Fruit fly (Drosophila melanogaster) whole organism, prepupa: Measurements from ENCODE around the gene CG10959.

Source experiments
- Blimp-1 ChIP-seq: fragments of 200-800 bp; sonication (Bioruptor generic); optimal IDR thresholded peaks from 3 replicates; lab custom pipeline; 2017; ENCODE audit warnings: missing biosample characterization, missing genetic modification characterization, mild to moderate bottlenecking, moderate library complexity, missing genetic modification reagents
- CG10669 ChIP-seq: fragments of 200-800 bp; sonication (Bioruptor generic); optimal IDR thresholded peaks from 3 replicates; lab custom pipeline; 2018; ENCODE audit warnings: missing biosample characterization, mild to moderate bottlenecking, missing genetic modification characterization, moderate library complexity
- CG11294 ChIP-seq: fragments of 200-800 bp; sonication (Bioruptor generic); IDR thresholded peaks from 2 replicates; pipeline ENCODE4 v1.3.6; 2022; ENCODE audit warnings: missing biosample characterization, missing genetic modification characterization
- CG11762 ChIP-seq: fragments of 200-800 bp; sonication (Bioruptor generic); optimal IDR thresholded peaks from 3 replicates; lab custom pipeline; 2016; ENCODE audit warnings: missing biosample characterization, missing genetic modification characterization; ENCODE audit not compliant: insufficient read depth
- CG11902 ChIP-seq: fragments of 200-800 bp; sonication (Bioruptor generic); optimal IDR thresholded peaks from 3 replicates; lab custom pipeline; 2016; ENCODE audit warnings: missing biosample characterization, missing genetic modification characterization
- CG15336 ChIP-seq: fragments of 200-800 bp; sonication (Bioruptor generic); IDR thresholded peaks from 2 replicates; pipeline ENCODE4 v1.3.6; 2022; ENCODE audit warnings: missing biosample characterization, missing genetic modification characterization
- CG1621 ChIP-seq: fragments of 200-800 bp; sonication (Bioruptor generic); optimal IDR thresholded peaks from 3 replicates; lab custom pipeline; 2018; ENCODE audit warnings: missing biosample characterization, mild to moderate bottlenecking, missing genetic modification characterization
- CG16779 ChIP-seq: fragments of 200-800 bp; sonication (Bioruptor generic); optimal IDR thresholded peaks from 3 replicates; lab custom pipeline; 2017; ENCODE audit warnings: missing biosample characterization, mild to moderate bottlenecking, missing genetic modification characterization
- CG3032 ChIP-seq: fragments of 200-800 bp; optimal IDR thresholded peaks from 2 replicates; lab custom pipeline; 2019; ENCODE audit warnings: missing biosample characterization, mild to moderate bottlenecking, missing genetic modification characterization, moderate library complexity
- CG31627 ChIP-seq: fragments of 200-800 bp; sonication (Bioruptor generic); optimal IDR thresholded peaks from 3 replicates; lab custom pipeline; 2016; ENCODE audit warnings: missing biosample characterization, missing genetic modification characterization
- CG3919 ChIP-seq: fragments of 200-800 bp; sonication (Bioruptor generic); optimal IDR thresholded peaks from 3 replicates; lab custom pipeline; 2016; ENCODE audit warnings: missing biosample characterization, missing genetic modification characterization
- CG4318 ChIP-seq: fragments of 200-800 bp; sonication (Bioruptor generic); optimal IDR thresholded peaks from 3 replicates; lab custom pipeline; 2017; ENCODE audit warnings: missing biosample characterization, mild to moderate bottlenecking, missing genetic modification characterization
- CG6163 ChIP-seq: fragments of 200-800 bp; sonication (Bioruptor generic); IDR thresholded peaks from 3 replicates; pipeline ENCODE4 v1.3.6; 2022; ENCODE audit warnings: missing biosample characterization, missing genetic modification characterization
- CG6276 ChIP-seq: fragments of 200-800 bp; sonication (Bioruptor generic); optimal IDR thresholded peaks from 2 replicates; lab custom pipeline; 2017; ENCODE audit warnings: missing biosample characterization, mild to moderate bottlenecking, missing genetic modification characterization
- CG6792 ChIP-seq: fragments of 200-800 bp; sonication (Bioruptor generic); optimal IDR thresholded peaks from 3 replicates; lab custom pipeline; 2016; ENCODE audit warnings: missing biosample characterization, missing genetic modification characterization
- CG6854 ChIP-seq: fragments of 200-800 bp; sonication (Bioruptor generic); optimal IDR thresholded peaks from 2 replicates; lab custom pipeline; 2017; ENCODE audit warnings: missing biosample characterization, mild to moderate bottlenecking, missing genetic modification characterization
- CG7368 ChIP-seq: fragments of 200-800 bp; sonication (Bioruptor generic); optimal IDR thresholded peaks from 3 replicates; lab custom pipeline; 2016; ENCODE audit warnings: missing biosample characterization, missing genetic modification characterization
- CG8119 ChIP-seq: fragments of 200-800 bp; sonication (Bioruptor generic); IDR thresholded peaks from 3 replicates; pipeline ENCODE4 v1.3.6; 2022; ENCODE audit warnings: missing biosample characterization, missing genetic modification characterization
- CG8319 ChIP-seq: fragments of 200-800 bp; sonication (Bioruptor generic); optimal IDR thresholded peaks from 3 replicates; lab custom pipeline; 2016; ENCODE audit warnings: missing biosample characterization, missing genetic modification characterization
- CG9139 ChIP-seq: fragments of 200-800 bp; sonication (Bioruptor generic); optimal IDR thresholded peaks from 3 replicates; lab custom pipeline; 2017; ENCODE audit warnings: missing biosample characterization, mild to moderate bottlenecking, missing genetic modification characterization
- Eip75B ChIP-seq: fragments of 200-800 bp; sonication (Bioruptor generic); optimal IDR thresholded peaks from 3 replicates; lab custom pipeline; 2016; ENCODE audit warnings: missing biosample characterization, missing genetic modification characterization
- Eip93F ChIP-seq: fragments of 200-800 bp; sonication (Bioruptor generic); optimal IDR thresholded peaks from 2 replicates; lab custom pipeline; 2016; ENCODE audit warnings: missing biosample characterization, mild to moderate bottlenecking, missing genetic modification characterization
- Ets21C ChIP-seq: fragments of 200-800 bp; sonication (Bioruptor generic); optimal IDR thresholded peaks from 3 replicates; lab custom pipeline; 2016; ENCODE audit warnings: missing biosample characterization, missing genetic modification characterization
- Ets96B ChIP-seq: fragments of 200-800 bp; optimal IDR thresholded peaks from 2 replicates; lab custom pipeline; 2019; ENCODE audit warnings: missing biosample characterization, mild to moderate bottlenecking, missing genetic modification characterization, moderate library complexity
- Hr39 ChIP-seq: fragments of 200-800 bp; sonication (Bioruptor generic); optimal IDR thresholded peaks from 2 replicates; lab custom pipeline; 2016; ENCODE audit warnings: missing biosample characterization, missing genetic modification characterization
- Hr4 ChIP-seq: fragments of 200-800 bp; sonication (Bioruptor generic); optimal IDR thresholded peaks from 3 replicates; lab custom pipeline; 2016; ENCODE audit warnings: missing biosample characterization, missing genetic modification characterization
- Lpt ChIP-seq: fragments of 200-800 bp; sonication (Bioruptor generic); optimal IDR thresholded peaks from 3 replicates; lab custom pipeline; 2016; ENCODE audit warnings: missing biosample characterization, missing genetic modification characterization
- Met ChIP-seq: fragments of 200-800 bp; sonication (Bioruptor generic); optimal IDR thresholded peaks from 3 replicates; lab custom pipeline; 2016; ENCODE audit warnings: missing biosample characterization, missing genetic modification characterization
- OdsH ChIP-seq: fragments of 200-800 bp; sonication (Bioruptor generic); optimal IDR thresholded peaks from 3 replicates; lab custom pipeline; 2016; ENCODE audit warnings: missing biosample characterization, missing genetic modification characterization
- Smox ChIP-seq: fragments of 200-800 bp; sonication (Bioruptor generic); optimal IDR thresholded peaks from 3 replicates; lab custom pipeline; 2016; ENCODE audit warnings: missing biosample characterization, missing genetic modification characterization
- Sox102F ChIP-seq: fragments of 200-800 bp; sonication (Bioruptor generic); optimal IDR thresholded peaks from 2 replicates; lab custom pipeline; 2016; ENCODE audit warnings: missing biosample characterization, mild to moderate bottlenecking, missing genetic modification characterization
- Sox14 ChIP-seq: fragments of 200-800 bp; sonication (Bioruptor generic); optimal IDR thresholded peaks from 3 replicates; lab custom pipeline; 2016; ENCODE audit warnings: missing biosample characterization, missing genetic modification characterization
- Sox15 ChIP-seq: fragments of 200-800 bp; sonication (Bioruptor generic); optimal IDR thresholded peaks from 3 replicates; lab custom pipeline; 2016; ENCODE audit warnings: missing biosample characterization, missing genetic modification characterization
- achi ChIP-seq: fragments of 200-800 bp; sonication (Bioruptor generic); optimal IDR thresholded peaks from 3 replicates; lab custom pipeline; 2016; ENCODE audit warnings: missing biosample characterization, missing genetic modification characterization
- acj6 ChIP-seq: fragments of 200-800 bp; sonication (Bioruptor generic); optimal IDR thresholded peaks from 3 replicates; lab custom pipeline; 2016; ENCODE audit warnings: missing biosample characterization, missing genetic modification characterization
- cyc ChIP-seq: fragments of 200-800 bp; sonication (Bioruptor generic); optimal IDR thresholded peaks from 3 replicates; lab custom pipeline; 2016; ENCODE audit warnings: missing biosample characterization, missing genetic modification characterization
- dac ChIP-seq: fragments of 200-800 bp; sonication (Bioruptor generic); optimal IDR thresholded peaks from 2 replicates; lab custom pipeline; 2017; ENCODE audit warnings: missing biosample characterization, mild to moderate bottlenecking, missing genetic modification characterization
- eg ChIP-seq: fragments of 200-800 bp; sonication (Bioruptor generic); IDR thresholded peaks from 3 replicates; pipeline ENCODE4 v1.3.6; 2022; ENCODE audit warnings: missing biosample characterization, missing genetic modification characterization
- esn ChIP-seq: fragments of 200-800 bp; sonication (Bioruptor generic); optimal IDR thresholded peaks from 2 replicates; lab custom pipeline; 2016; ENCODE audit warnings: missing biosample characterization, mild to moderate bottlenecking, missing genetic modification characterization, moderate library complexity
- fd59A ChIP-seq: fragments of 200-800 bp; sonication (Bioruptor generic); optimal IDR thresholded peaks from 2 replicates; lab custom pipeline; 2017; ENCODE audit warnings: missing biosample characterization, mild to moderate bottlenecking, missing genetic modification characterization, missing genetic modification reagents
- fkh ChIP-seq: fragments of 200-800 bp; sonication (Bioruptor generic); optimal IDR thresholded peaks from 3 replicates; lab custom pipeline; 2017; ENCODE audit warnings: missing biosample characterization, mild to moderate bottlenecking, missing genetic modification characterization, moderate library complexity
- lz ChIP-seq: fragments of 200-800 bp; sonication (Bioruptor generic); optimal IDR thresholded peaks from 3 replicates; lab custom pipeline; 2016; ENCODE audit warnings: missing biosample characterization, missing genetic modification characterization
- net ChIP-seq: fragments of 200-800 bp; sonication (Bioruptor generic); optimal IDR thresholded peaks from 3 replicates; lab custom pipeline; 2016; ENCODE audit warnings: missing biosample characterization, missing genetic modification characterization
- pdm3 ChIP-seq: fragments of 200-800 bp; sonication (Bioruptor generic); optimal IDR thresholded peaks from 3 replicates; lab custom pipeline; 2016; ENCODE audit warnings: missing biosample characterization, missing genetic modification characterization
- salr ChIP-seq, 2 experiments: fragments of 200-800 bp; sonication (Bioruptor generic); optimal IDR thresholded peaks; 3 replicates each; lab custom pipeline; 2016 to 2018; ENCODE audit warnings: missing biosample characterization in 2 of 2, missing genetic modification characterization in 2 of 2, mild to moderate bottlenecking in 1 of 2
- ss ChIP-seq, 2 experiments: fragments of 200-800 bp; sonication (Bioruptor generic); optimal IDR thresholded peaks; 2 replicates in 1 of 2; 3 replicates in 1 of 2; lab custom pipeline; 2017 to 2018; ENCODE audit warnings: mild to moderate bottlenecking in 2 of 2, missing biosample characterization in 2 of 2, missing genetic modification characterization in 2 of 2, moderate library complexity in 1 of 2
- topi ChIP-seq: fragments of 200-800 bp; sonication (Bioruptor generic); optimal IDR thresholded peaks from 3 replicates; lab custom pipeline; 2016; ENCODE audit warnings: missing biosample characterization, missing genetic modification characterization
- vri ChIP-seq: fragments of 200-800 bp; sonication (Bioruptor generic); optimal IDR thresholded peaks from 3 replicates; lab custom pipeline; 2016; ENCODE audit warnings: missing biosample characterization, mild to moderate bottlenecking, missing genetic modification characterization

Gene CG10959

DNA sequence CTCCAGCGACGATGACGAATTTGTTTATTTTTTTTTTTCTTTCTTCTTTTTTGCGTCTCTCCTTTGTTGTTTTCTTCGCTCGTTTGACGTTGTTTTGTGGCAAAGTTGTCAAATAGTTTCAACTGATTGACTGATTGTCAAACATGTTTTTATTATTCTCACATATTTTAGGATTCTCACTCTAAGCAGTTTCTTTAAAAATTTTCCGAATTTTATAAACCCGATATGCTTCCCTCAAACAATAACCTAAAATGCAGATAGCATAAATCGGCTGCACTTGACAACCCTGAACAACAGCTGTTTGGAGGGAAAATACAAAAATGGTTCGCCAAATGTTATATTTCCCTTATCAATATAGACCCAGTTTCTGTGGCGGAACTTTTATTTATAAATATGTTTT is 5.0 kb upstream of the CG10959 start, which contains the start of gene CG17982 (continued):
- TF ChIP-seq CG4318 = no peak
- peak; percentile 96 for TF ChIP-seq esn (GFP tag; lab: Kevin White, UChicago)
- TF ChIP-seq Smox (GFP tag; lab: Kevin White, UChicago) = no peak
- TF ChIP-seq Eip93F (GFP tag; lab: Kevin White, UChicago) = peak; percentile 90
- peak; percentile 95 for TF ChIP-seq Met (GFP tag; lab: Kevin White, UChicago)
- TF ChIP-seq Lpt (GFP tag; lab: Kevin White, UChicago) = peak; percentile 86
- peak; percentile 94 for TF ChIP-seq Eip75B
- no peak for TF ChIP-seq vri (GFP tag; lab: Kevin White, UChicago)
- peak; percentile 96 for TF ChIP-seq Sox14
- TF ChIP-seq salr (GFP tag; optimal IDR thresholded peaks at IDR 0.05; lab: Kevin White, UChicago) = peak; percentile 77 to 80
- peak; percentile 87 for TF ChIP-seq CG3032 (tag; lab: Kevin White, UChicago)
- TF ChIP-seq Sox102F = peak; percentile 95
- peak; percentile 81 for TF ChIP-seq CG8319 (GFP tag; lab: Kevin White, UChicago)
- TF ChIP-seq Blimp-1 (GFP tag; lab: Kevin White, UChicago) = no peak
- peak; percentile 76 for TF ChIP-seq CG6854 (GFP tag; lab: Kevin White, UChicago)
- peak; percentile 80 for TF ChIP-seq dac (GFP tag; lab: Kevin White, UChicago)
- peak; percentile 89 for TF ChIP-seq Ets21C (GFP tag; lab: Kevin White, UChicago)
- peak; percentile 94 for TF ChIP-seq lz
- TF ChIP-seq achi (GFP tag; lab: Kevin White, UChicago) = peak; percentile 98

DNA sequence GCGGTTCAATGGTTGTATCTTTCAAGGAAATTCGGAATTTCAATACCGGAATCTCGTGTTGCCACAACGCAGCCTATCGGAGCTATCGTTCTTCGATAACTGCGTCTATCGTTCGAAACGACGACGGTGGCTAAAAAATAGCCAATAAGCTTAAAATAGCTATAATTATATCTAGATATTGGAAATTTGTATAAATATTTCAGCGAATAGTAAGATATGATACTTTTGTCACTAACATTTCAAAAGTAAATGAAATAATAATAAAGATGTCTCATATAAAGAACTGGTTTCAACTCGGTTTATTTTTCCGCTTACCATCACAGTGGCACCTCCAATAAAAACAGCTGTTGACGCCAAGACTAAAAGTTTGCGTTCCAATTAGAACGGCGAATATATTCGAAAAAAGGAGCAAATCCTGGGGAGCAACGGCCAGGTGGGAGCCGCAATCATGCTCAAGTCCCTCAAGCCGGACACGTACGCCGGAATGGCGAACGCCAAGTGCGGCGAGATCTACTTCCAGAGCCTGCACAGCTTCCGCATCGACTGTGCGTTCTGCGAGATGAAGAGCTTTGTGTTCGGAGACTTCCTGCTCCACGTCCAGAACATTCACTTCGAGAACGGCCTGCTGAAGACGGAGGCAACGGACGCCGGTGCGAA is 3.0 kb upstream of the CG10959 start, which contains the start of the genes alpha-PheRS and CG2129:
Gene alpha-PheRS, minus strand, starts transcription at position 102 of the 657 bp plus-strand sequence.
Gene CG2129, plus strand, starts transcription at position 339 of the 657 bp plus-strand sequence.
- TF ChIP-seq acj6 = peak; percentile 10
- TF ChIP-seq CG10669 (GFP tag; lab: Kevin White, UChicago) = no peak
- no peak for TF ChIP-seq Sox15
- TF ChIP-seq Hr39 (GFP tag; lab: Kevin White, UChicago) = no peak
- no peak for TF ChIP-seq Sox102F
- no peak for TF ChIP-seq pdm3 (GFP tag; lab: Kevin White, UChicago)
- no peak for TF ChIP-seq Lpt (GFP tag; lab: Kevin White, UChicago)
- TF ChIP-seq CG8119 (GFP tag; lab: Robert Waterston, UW) = no peak
- TF ChIP-seq Hr4 (GFP tag; lab: Kevin White, UChicago) = no peak
- no peak for TF ChIP-seq CG31627 (GFP tag; lab: Kevin White, UChicago)
- no peak for TF ChIP-seq CG6163 (GFP tag; lab: Robert Waterston, UW)
- TF ChIP-seq ss (GFP tag; optimal IDR thresholded peaks at IDR 0.05; lab: Kevin White, UChicago) = no peak
- TF ChIP-seq CG1621 (tag; lab: Kevin White, UChicago) = no peak
- no peak for TF ChIP-seq CG6792 (GFP tag; lab: Kevin White, UChicago)
- no peak for TF ChIP-seq Smox (GFP tag; lab: Kevin White, UChicago)
- TF ChIP-seq cyc (GFP tag; lab: Kevin White, UChicago) = peak; percentile 13
- TF ChIP-seq OdsH (GFP tag; lab: Kevin White, UChicago) = no peak
- no peak for TF ChIP-seq CG11902 (GFP tag; lab: Kevin White, UChicago)
- no peak for TF ChIP-seq eg (GFP tag; lab: Robert Waterston, UW)
- TF ChIP-seq CG9139 (GFP tag; lab: Kevin White, UChicago) = no peak
- TF ChIP-seq net (GFP tag; lab: Kevin White, UChicago) = no peak
- no peak for TF ChIP-seq CG7368 (GFP tag; lab: Kevin White, UChicago)
- peak; percentile 46 for TF ChIP-seq topi
- TF ChIP-seq fkh = no peak
- TF ChIP-seq Blimp-1 (GFP tag; lab: Kevin White, UChicago) = no peak
- TF ChIP-seq CG8319 (GFP tag; lab: Kevin White, UChicago) = no peak
- no peak for TF ChIP-seq fd59A (GFP tag; lab: Kevin White, UChicago)
- no peak for TF ChIP-seq CG11762 (GFP tag; lab: Kevin White, UChicago)
- no peak for TF ChIP-seq CG6854 (GFP tag; lab: Kevin White, UChicago)
- TF ChIP-seq vri (GFP tag; lab: Kevin White, UChicago) = no peak
- TF ChIP-seq dac (GFP tag; lab: Kevin White, UChicago) = no peak
- TF ChIP-seq Ets21C (GFP tag; lab: Kevin White, UChicago) = no peak
- TF ChIP-seq CG6276 = no peak
- no peak for TF ChIP-seq Eip75B
- TF ChIP-seq CG15336 (GFP tag; lab: Robert Waterston, UW) = no peak
- TF ChIP-seq Ets96B (tag; lab: Kevin White, UChicago) = no peak
- no peak for TF ChIP-seq CG3919 (GFP tag; lab: Kevin White, UChicago)
- no peak for TF ChIP-seq CG11294 (GFP tag; lab: Robert Waterston, UW)
- TF ChIP-seq Met (GFP tag; lab: Kevin White, UChicago) = no peak
- TF ChIP-seq CG3032 (tag; lab: Kevin White, UChicago) = peak; percentile 39
- no peak for TF ChIP-seq CG16779
